Worm (Caenorhabditis elegans): Measurements from ENCODE around the gene W03F9.4.
A peak's percentile ranks its signal among the peaks of the same experiment; 100 is the strongest.

DNA sequence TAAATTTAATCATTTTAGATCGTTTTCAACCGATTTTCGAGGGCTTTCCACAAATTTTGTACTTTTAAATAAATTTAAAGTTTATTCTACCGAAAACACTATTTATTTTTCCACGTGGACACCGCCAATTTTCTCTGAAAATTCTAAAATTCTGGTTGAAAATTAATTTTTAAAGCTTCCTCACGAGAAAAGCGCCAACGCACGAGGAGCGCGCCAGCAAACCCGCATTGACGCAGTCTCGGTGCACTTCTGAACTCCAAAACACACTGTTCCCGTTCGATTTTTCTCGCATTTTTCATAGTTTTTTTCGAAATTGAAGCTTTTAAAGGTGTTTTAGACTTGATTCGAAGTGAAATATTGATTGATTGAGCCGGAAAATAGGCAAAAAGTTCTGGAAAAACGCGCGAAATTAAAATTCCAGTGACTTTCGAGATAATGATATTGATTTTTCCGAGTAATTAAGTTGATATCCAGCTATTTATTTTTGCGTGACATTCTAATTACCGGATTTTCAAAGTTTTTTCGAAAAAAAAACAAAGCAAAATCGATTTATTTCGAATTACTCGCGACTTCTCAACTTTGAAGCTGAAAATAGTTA is 25.8 kb upstream of the W03F9.4 start, which contains the start of gene cul-3:
- no peak for TF ChIP-seq pqm-1 (tag; optimal IDR thresholded peaks at IDR 0.05)
- peak; percentile 17 for TF ChIP-seq ztf-16 (tag; optimal IDR thresholded peaks at IDR 0.05)
- TF ChIP-seq ets-4 (tag; optimal IDR thresholded peaks at IDR 0.05), result no peak
- no peak for TF ChIP-seq K02D7.2 (tag; optimal IDR thresholded peaks at IDR 0.05)
- TF ChIP-seq gmeb-2 (tag; optimal IDR thresholded peaks at IDR 0.05), result no peak

All from whole organism, late embryonic.